Fruit fly (Drosophila melanogaster) whole organism, wandering third instar larva: ENCODE measurements around the gene BckdhA.

Experiments
- Abd-B ChIP-seq: fragments of >200 bp; optimal IDR thresholded peaks from 2 replicates; lab custom pipeline; 2017; ENCODE audit warnings: missing biosample characterization, missing genetic modification characterization
- CG32264 ChIP-seq: fragments of 200-800 bp; sonication (Bioruptor generic); optimal IDR thresholded peaks from 2 replicates; lab custom pipeline; 2016; ENCODE audit warnings: missing biosample characterization, missing genetic modification characterization
- CG9705 ChIP-seq: fragments of 200-800 bp; sonication (Bioruptor generic); optimal IDR thresholded peaks from 2 replicates; lab custom pipeline; 2018; ENCODE audit warnings: missing biosample characterization, mild to moderate bottlenecking, missing genetic modification characterization
- CrebA ChIP-seq: fragments of 200-800 bp; sonication (Bioruptor generic); optimal IDR thresholded peaks from 2 replicates; lab custom pipeline; 2016; ENCODE audit warnings: missing biosample characterization, mild to moderate bottlenecking, missing genetic modification characterization, borderline replicate concordance
- Dfd ChIP-seq: fragments of >200 bp; optimal IDR thresholded peaks from 2 replicates; lab custom pipeline; 2017; ENCODE audit warnings: missing biosample characterization, missing genetic modification characterization
- Dif ChIP-seq: fragments of 200-275, 200-300 bp; sonication (Bioruptor generic); optimal IDR thresholded peaks from 2 replicates; lab custom pipeline; 2018; ENCODE audit warnings: missing biosample characterization, missing genetic modification characterization; ENCODE audit not compliant: partially characterized antibody
- GATAd ChIP-seq: sonication (Bioruptor generic); optimal IDR thresholded peaks from 2 replicates; lab custom pipeline; 2016; ENCODE audit warnings: missing biosample characterization, missing genetic modification characterization
- HLH106 ChIP-seq: fragments of 200-800 bp; optimal IDR thresholded peaks from 3 replicates; lab custom pipeline; 2019; ENCODE audit warnings: missing biosample characterization, mild to moderate bottlenecking, missing genetic modification characterization, moderate library complexity
- Hnf4 ChIP-seq: fragments of 200-800 bp; sonication (Bioruptor generic); optimal IDR thresholded peaks from 2 replicates; lab custom pipeline; 2016; ENCODE audit warnings: missing biosample characterization, mild to moderate bottlenecking, missing genetic modification characterization
- Hr78 ChIP-seq: fragments of >200 bp; optimal IDR thresholded peaks from 2 replicates; lab custom pipeline; 2017; ENCODE audit warnings: missing biosample characterization, missing genetic modification characterization
- Hr83 ChIP-seq: fragments of 200-300 bp; sonication (Bioruptor generic); optimal IDR thresholded peaks from 2 replicates; lab custom pipeline; 2016; ENCODE audit warnings: missing biosample characterization, mild to moderate bottlenecking, missing genetic modification characterization, moderate library complexity; ENCODE audit not compliant: poor library complexity, severe bottlenecking
- Jra ChIP-seq: sonication (Bioruptor generic); optimal IDR thresholded peaks from 2 replicates; lab custom pipeline; 2016; ENCODE audit warnings: missing biosample characterization, missing genetic modification characterization
- Mio ChIP-seq: sonication (Bioruptor generic); optimal IDR thresholded peaks from 2 replicates; lab custom pipeline; 2016; ENCODE audit warnings: missing biosample characterization, missing genetic modification characterization
- Myc ChIP-seq: fragments of >200 bp; optimal IDR thresholded peaks from 2 replicates; lab custom pipeline; 2017
- N ChIP-seq: fragments of >200 bp; optimal IDR thresholded peaks from 2 replicates; lab custom pipeline; 2018; ENCODE audit warnings: missing biosample characterization, missing external identifiers, missing genetic modification characterization
- OdsH ChIP-seq: fragments of 200-800 bp; sonication (Bioruptor generic); optimal IDR thresholded peaks from 2 replicates; lab custom pipeline; 2016; ENCODE audit warnings: missing biosample characterization, mild to moderate bottlenecking, missing genetic modification characterization
- Rel ChIP-seq, 2 experiments: fragments of 200-800 bp; sonication (Bioruptor generic) in 1 of 2; optimal IDR thresholded peaks; 2 replicates in 1 of 2; 3 replicates in 1 of 2; lab custom pipeline; 2016 to 2019; ENCODE audit warnings: mild to moderate bottlenecking in 2 of 2, missing biosample characterization in 2 of 2, missing genetic modification characterization in 2 of 2, moderate library complexity in 1 of 2
- Sp1 ChIP-seq: fragments of 200-800 bp; sonication (Bioruptor generic); optimal IDR thresholded peaks from 3 replicates; lab custom pipeline; 2019; ENCODE audit warnings: missing biosample characterization, mild to moderate bottlenecking, missing genetic modification characterization, moderate library complexity
- Vsx2 ChIP-seq: fragments of 200-300, 225-300 bp; sonication (Bioruptor generic); optimal IDR thresholded peaks from 2 replicates; lab custom pipeline; 2018; ENCODE audit warnings: missing biosample characterization, missing genetic modification characterization; ENCODE audit not compliant: partially characterized antibody
- br ChIP-seq: fragments of 200-800 bp; sonication (Bioruptor generic); optimal IDR thresholded peaks from 2 replicates; lab custom pipeline; 2016; ENCODE audit warnings: missing biosample characterization, missing genetic modification characterization
- brk ChIP-seq: fragments of 200-800 bp; sonication (Bioruptor generic); optimal IDR thresholded peaks from 2 replicates; lab custom pipeline; 2016; ENCODE audit warnings: missing biosample characterization, mild to moderate bottlenecking, missing genetic modification characterization
- dl ChIP-seq, 2 experiments: fragments of 175-275, 200-275 bp in 1 of 2; fragments of 200-275 bp in 1 of 2; sonication (Bioruptor generic); optimal IDR thresholded peaks; lab custom pipeline; 2018; ENCODE audit warnings: mild to moderate bottlenecking in 2 of 2, missing biosample characterization in 2 of 2, missing genetic modification characterization in 2 of 2, moderate library complexity in 2 of 2; ENCODE audit not compliant: partially characterized antibody in 2 of 2, insufficient read depth in 1 of 2
- dmrt93B ChIP-seq: fragments of 200-800 bp; sonication (Bioruptor generic); optimal IDR thresholded peaks from 2 replicates; lab custom pipeline; 2018; ENCODE audit warnings: missing biosample characterization, mild to moderate bottlenecking, missing genetic modification characterization
- dsf ChIP-seq: sonication (Bioruptor generic); optimal IDR thresholded peaks from 2 replicates; lab custom pipeline; 2016; ENCODE audit warnings: missing biosample characterization, missing genetic modification characterization, borderline replicate concordance
- ey ChIP-seq: fragments of 200-800 bp; sonication (Bioruptor generic); optimal IDR thresholded peaks from 2 replicates; lab custom pipeline; 2016; ENCODE audit warnings: missing biosample characterization, missing genetic modification characterization
- foxo ChIP-seq, 2 experiments: fragments of 200-800 bp; sonication (Bioruptor generic); optimal IDR thresholded peaks; 2 replicates in 1 of 2; 3 replicates in 1 of 2; lab custom pipeline; 2016 to 2017; ENCODE audit warnings: missing biosample characterization in 2 of 2, missing genetic modification characterization in 2 of 2
- fru ChIP-seq: fragments of 200-800 bp; sonication (Bioruptor generic); optimal IDR thresholded peaks from 3 replicates; lab custom pipeline; 2016; ENCODE audit warnings: missing biosample characterization, mild to moderate bottlenecking, missing genetic modification characterization
- h ChIP-seq: fragments of 200-800 bp; sonication (Bioruptor generic); optimal IDR thresholded peaks from 3 replicates; lab custom pipeline; 2016; ENCODE audit warnings: missing biosample characterization, mild to moderate bottlenecking, missing genetic modification characterization
- jim ChIP-seq: fragments of 175-275, 200-325 bp; sonication (Bioruptor generic); optimal IDR thresholded peaks from 2 replicates; lab custom pipeline; 2016; ENCODE audit warnings: missing biosample characterization, mild to moderate bottlenecking, missing genetic modification characterization
- lola ChIP-seq: fragments of >200 bp; optimal IDR thresholded peaks from 2 replicates; lab custom pipeline; 2017; ENCODE audit warnings: missing biosample characterization, missing genetic modification characterization
- pan ChIP-seq: fragments of >200 bp; optimal IDR thresholded peaks from 2 replicates; lab custom pipeline; 2017
- psq ChIP-seq: fragments of 200-800 bp; sonication (Bioruptor generic); optimal IDR thresholded peaks from 3 replicates; lab custom pipeline; 2017; ENCODE audit warnings: missing biosample characterization, mild to moderate bottlenecking, missing genetic modification characterization, moderate library complexity
- rgr ChIP-seq: fragments of 200-800 bp; sonication (Bioruptor generic); optimal IDR thresholded peaks from 3 replicates; lab custom pipeline; 2016; ENCODE audit warnings: missing biosample characterization, mild to moderate bottlenecking, missing genetic modification characterization
- sage ChIP-seq: fragments of 200-800 bp; sonication (Bioruptor generic); optimal IDR thresholded peaks from 2 replicates; lab custom pipeline; 2016; ENCODE audit warnings: missing biosample characterization, mild to moderate bottlenecking, missing genetic modification characterization
- sv ChIP-seq: fragments of 200-800 bp; sonication (Bioruptor generic); optimal IDR thresholded peaks from 3 replicates; lab custom pipeline; 2016; ENCODE audit warnings: missing biosample characterization, missing genetic modification characterization
- tai ChIP-seq: sonication (Bioruptor generic); optimal IDR thresholded peaks from 2 replicates; lab custom pipeline; 2016; ENCODE audit warnings: missing biosample characterization, missing genetic modification characterization
- usp ChIP-seq: fragments of >200 bp; optimal IDR thresholded peaks from 2 replicates; lab custom pipeline; 2017; ENCODE audit warnings: missing biosample characterization, missing genetic modification characterization
- woc ChIP-seq: sonication (Bioruptor generic); optimal IDR thresholded peaks from 2 replicates; lab custom pipeline; 2016; ENCODE audit warnings: missing biosample characterization, mild to moderate bottlenecking, missing genetic modification characterization

BckdhA gene

dm6 chr3R:9555334-9555974, at the start of gene BckdhA, which contains the start of gene CG9386:
BckdhA (plus strand) TSS chr3R:9555785.
CG9386 (minus strand) TSS chr3R:9555408.
- TF ChIP-seq Jra (peak; percentile 18), Sp1 (GFP tag; lab: Kevin White, UChicago) (peak; percentile 48), Hnf4 (GFP tag; lab: Kevin White, UChicago) (no peak), Hr78 (GFP tag; lab: Kevin White, UChicago) (no peak), dsf (GFP tag; lab: Kevin White, UChicago) (no peak), fru (GFP tag; lab: Kevin White, UChicago) (peak; percentile 41), usp (no peak), Hr83 (GFP tag; lab: Kevin White, UChicago) (peak; percentile 48), Dif (GFP tag; lab: Kevin White, UChicago) (no peak), OdsH (GFP tag; lab: Kevin White, UChicago) (peak; percentile 21), jim (GFP tag; lab: Kevin White, UChicago) (no peak), Abd-B (GFP tag; lab: Kevin White, UChicago) (no peak), woc (peak; percentile 48), psq (GFP tag; lab: Kevin White, UChicago) (peak; percentile 40), ey (GFP tag; lab: Kevin White, UChicago) (peak; percentile 13), Rel (GFP tag; optimal IDR thresholded peaks at IDR 0.05; lab: Kevin White, UChicago) (no peak), Rel (tag; optimal IDR thresholded peaks at IDR 0.05; lab: Kevin White, UChicago) (peak; percentile 82), h (GFP tag; lab: Kevin White, UChicago) (peak; percentile 57), N (GFP tag; lab: Kevin White, UChicago) (no peak), br (GFP tag; lab: Kevin White, UChicago) (no peak), sage (GFP tag; lab: Kevin White, UChicago) (no peak), CrebA (GFP tag; lab: Kevin White, UChicago) (no peak), CG32264 (GFP tag; lab: Kevin White, UChicago) (no peak), sv (GFP tag; lab: Kevin White, UChicago) (no peak), Vsx2 (no peak), rgr (GFP tag; lab: Kevin White, UChicago) (peak; percentile 54), Myc (lab: Kevin White, UChicago) (no peak), brk (GFP tag; lab: Kevin White, UChicago) (no peak), lola (GFP tag; lab: Kevin White, UChicago) (no peak), Dfd (no peak), tai (GFP tag; lab: Kevin White, UChicago) (no peak), dl (GFP tag; optimal IDR thresholded peaks at IDR 0.05; lab: Kevin White, UChicago; ENCODE audit: insufficient read depth in 1 of 2, partially characterized antibody in 2 of 2) (no peak), foxo (GFP tag; optimal IDR thresholded peaks at IDR 0.05; lab: Kevin White, UChicago) (peak in 1 of 2 experiments; percentile 62), pan (lab: Kevin White, UChicago) (no peak), HLH106 (tag; lab: Kevin White, UChicago) (peak; percentile 31), GATAd (GFP tag; lab: Kevin White, UChicago) (no peak), dmrt93B (GFP tag; lab: Kevin White, UChicago) (no peak), CG9705 (GFP tag; lab: Kevin White, UChicago) (no peak), Mio (no peak)

- TF ChIP-seq h (GFP tag; lab: Kevin White, UChicago), result peak; percentile 17
- TF ChIP-seq woc, result peak; percentile 18
- TF ChIP-seq Hr78 (GFP tag; lab: Kevin White, UChicago), result no peak
- TF ChIP-seq CG32264 (GFP tag; lab: Kevin White, UChicago), result no peak
- peak; percentile 49 for TF ChIP-seq Jra
- TF ChIP-seq dmrt93B (GFP tag; lab: Kevin White, UChicago), result no peak
- TF ChIP-seq sage (GFP tag; lab: Kevin White, UChicago), result peak; percentile 59
- peak; percentile 3 for TF ChIP-seq Sp1 (GFP tag; lab: Kevin White, UChicago)
- no peak for TF ChIP-seq Abd-B (GFP tag; lab: Kevin White, UChicago)
- TF ChIP-seq rgr (GFP tag; lab: Kevin White, UChicago), result peak; percentile 65
- TF ChIP-seq OdsH (GFP tag; lab: Kevin White, UChicago), result no peak
- peak; percentile 79 for TF ChIP-seq Hr83 (GFP tag; lab: Kevin White, UChicago)
- TF ChIP-seq usp, result no peak
- no peak for TF ChIP-seq Vsx2
- TF ChIP-seq dsf (GFP tag; lab: Kevin White, UChicago), result peak; percentile 15
- TF ChIP-seq foxo (GFP tag; optimal IDR thresholded peaks at IDR 0.05; lab: Kevin White, UChicago), result no peak
- TF ChIP-seq pan (lab: Kevin White, UChicago), result no peak
- no peak for TF ChIP-seq psq (GFP tag; lab: Kevin White, UChicago)
- TF ChIP-seq Hnf4 (GFP tag; lab: Kevin White, UChicago), result peak; percentile 57
- no peak for TF ChIP-seq fru (GFP tag; lab: Kevin White, UChicago)
- TF ChIP-seq HLH106 (tag; lab: Kevin White, UChicago), result no peak
- TF ChIP-seq Mio, result no peak
- TF ChIP-seq Dfd, result no peak
- peak; percentile 81 for TF ChIP-seq tai (GFP tag; lab: Kevin White, UChicago)
- no peak for TF ChIP-seq br (GFP tag; lab: Kevin White, UChicago)
- TF ChIP-seq ey (GFP tag; lab: Kevin White, UChicago), result no peak
- no peak for TF ChIP-seq Rel (GFP tag; optimal IDR thresholded peaks at IDR 0.05; lab: Kevin White, UChicago)
- peak; percentile 41 for TF ChIP-seq Rel (tag; optimal IDR thresholded peaks at IDR 0.05; lab: Kevin White, UChicago)
- peak; percentile 83 for TF ChIP-seq brk (GFP tag; lab: Kevin White, UChicago)
- TF ChIP-seq CG9705 (GFP tag; lab: Kevin White, UChicago), result no peak
- TF ChIP-seq lola (GFP tag; lab: Kevin White, UChicago), result no peak
- peak; percentile 24 for TF ChIP-seq Dif (GFP tag; lab: Kevin White, UChicago)
- no peak for TF ChIP-seq CrebA (GFP tag; lab: Kevin White, UChicago)
- no peak for TF ChIP-seq N (GFP tag; lab: Kevin White, UChicago)
- peak; percentile 79 for TF ChIP-seq Myc (lab: Kevin White, UChicago)
- no peak for TF ChIP-seq dl (GFP tag; optimal IDR thresholded peaks at IDR 0.05; lab: Kevin White, UChicago; ENCODE audit: insufficient read depth in 1 of 2, partially characterized antibody in 2 of 2)
- no peak for TF ChIP-seq GATAd (GFP tag; lab: Kevin White, UChicago)
- TF ChIP-seq sv (GFP tag; lab: Kevin White, UChicago), result no peak
- TF ChIP-seq jim (GFP tag; lab: Kevin White, UChicago), result no peak
These were observed 45.5 kb upstream of the BckdhA start, which contains the start of gene rump for dm6 chr3R:9510070-9510518. rump (minus strand) TSS chr3R:9510324.
